Worm (Caenorhabditis elegans): ENCODE measurements around the gene rol-6.

The rol-6 gene

ce11 chrII:8744555-8745448 is 12.0 kb downstream of the rol-6 start:
- TF ChIP-seq unc-62 (GFP tag; optimal IDR thresholded peaks at IDR 0.05) (no peak), mdl-1 (tag; optimal IDR thresholded peaks at IDR 0.05) (peak; percentile 33 to 47), dmd-4 (tag; optimal IDR thresholded peaks at IDR 0.05) (no peak), lin-11 (tag; optimal IDR thresholded peaks at IDR 0.05) (no peak), unc-55 (GFP tag; optimal IDR thresholded peaks at IDR 0.05) (no peak), alr-1 (tag; optimal IDR thresholded peaks at IDR 0.05) (no peak), Y55F3AM.14 (GFP tag; optimal IDR thresholded peaks at IDR 0.05) (no peak), egl-27 (tag; optimal IDR thresholded peaks at IDR 0.05) (no peak), nhr-21 (tag; optimal IDR thresholded peaks at IDR 0.05) (peak; percentile 22), sma-3 (GFP tag; optimal IDR thresholded peaks at IDR 0.05) (no peak), mab-5 (tag; optimal IDR thresholded peaks at IDR 0.05) (no peak), elt-3 (tag; optimal IDR thresholded peaks at IDR 0.05) (no peak), mbf-1 (tag; optimal IDR thresholded peaks at IDR 0.05) (no peak), unc-39 (tag; optimal IDR thresholded peaks at IDR 0.05) (no peak), snpc-4 (tag; optimal IDR thresholded peaks at IDR 0.05) (no peak), crh-2 (tag; optimal IDR thresholded peaks at IDR 0.05) (peak; percentile 39), elt-1 (tag; optimal IDR thresholded peaks at IDR 0.05) (no peak), blmp-1 (tag; optimal IDR thresholded peaks at IDR 0.05; ENCODE audit: insufficient read depth) (no peak), ceh-16 (tag; optimal IDR thresholded peaks at IDR 0.05) (no peak), ceh-82 (tag; optimal IDR thresholded peaks at IDR 0.05) (no peak), nhr-25 (tag; optimal IDR thresholded peaks at IDR 0.05) (peak; percentile 2), ZK546.5 (tag; optimal IDR thresholded peaks at IDR 0.05) (no peak), F13H6.1 (tag; optimal IDR thresholded peaks at IDR 0.05) (peak; percentile 29), peb-1 (tag; optimal IDR thresholded peaks at IDR 0.05) (no peak), sem-4 (tag; optimal IDR thresholded peaks at IDR 0.05) (peak; percentile 36), aly-2 (tag; optimal IDR thresholded peaks at IDR 0.05) (no peak), nhr-129 (tag; optimal IDR thresholded peaks at IDR 0.05) (peak; percentile 72), lin-39 (tag; optimal IDR thresholded peaks at IDR 0.05) (no peak), nhr-77 (tag; optimal IDR thresholded peaks at IDR 0.05) (no peak), lsy-2 (tag; optimal IDR thresholded peaks at IDR 0.05) (peak in 1 of 2 experiments; percentile 23), ama-1 (optimal IDR thresholded peaks at IDR 0.05) (peak; percentile 91), ztf-4 (tag; optimal IDR thresholded peaks at IDR 0.05) (peak; percentile 35), R02D3.7 (tag; optimal IDR thresholded peaks at IDR 0.05) (no peak), ztf-1 (GFP tag; conservative IDR thresholded peaks at IDR 0.05) (no peak), ztf-11 (tag; optimal IDR thresholded peaks at IDR 0.05) (no peak), nhr-6 (tag; optimal IDR thresholded peaks at IDR 0.05) (no peak), sma-9 (GFP tag; optimal IDR thresholded peaks at IDR 0.05) (peak; percentile 75), sma-9 (tag; optimal IDR thresholded peaks at IDR 0.05) (no peak), nhr-12 (tag; optimal IDR thresholded peaks at IDR 0.05) (no peak), nhr-10 (tag; optimal IDR thresholded peaks at IDR 0.05) (no peak), lin-13 (GFP tag; optimal IDR thresholded peaks at IDR 0.05) (no peak), zag-1 (tag; optimal IDR thresholded peaks at IDR 0.05) (no peak), nhr-11 (tag; optimal IDR thresholded peaks at IDR 0.05) (no peak)

DNA sequence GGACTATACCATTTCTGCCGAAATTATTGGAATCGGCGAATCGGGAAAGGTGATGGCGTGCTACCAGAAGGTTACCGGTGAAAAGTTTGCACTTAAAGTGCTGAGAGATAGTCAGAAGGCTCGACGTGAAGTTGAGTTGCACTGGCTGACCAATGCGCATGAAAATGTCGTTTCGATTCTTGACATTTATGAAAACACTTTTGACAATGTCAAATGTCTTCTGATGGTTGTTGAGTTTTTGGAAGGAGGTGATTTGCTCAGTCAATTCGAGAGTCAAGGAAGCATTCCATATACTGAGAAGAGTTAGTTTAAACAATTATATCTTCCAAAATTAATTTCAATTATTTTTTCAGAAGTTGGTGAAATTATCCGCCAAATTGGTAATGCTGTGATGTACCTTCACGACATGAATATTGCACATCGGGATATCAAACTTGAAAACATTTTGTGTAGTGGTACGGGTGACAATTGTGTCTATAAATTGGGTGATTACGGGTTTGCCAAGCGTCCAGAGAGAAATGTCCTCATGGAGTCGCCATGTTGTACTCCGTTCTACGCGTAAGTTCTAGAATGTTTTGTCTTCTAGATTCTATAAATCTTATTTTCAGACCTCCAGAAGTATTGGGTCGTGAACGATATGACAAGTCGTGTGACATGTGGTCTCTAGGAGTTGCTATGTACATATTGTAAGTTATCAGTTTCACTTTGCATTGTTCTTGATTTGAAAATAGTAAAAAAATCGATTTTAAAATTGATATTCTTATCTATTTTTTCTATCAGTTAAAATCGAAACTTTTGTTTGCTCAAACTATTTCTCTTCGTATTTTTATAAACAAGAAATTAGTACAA is 12.8 kb downstream of the rol-6 start:
- TF ChIP-seq sem-4 (tag; optimal IDR thresholded peaks at IDR 0.05) (no peak), egl-27 (tag; optimal IDR thresholded peaks at IDR 0.05) (no peak), sma-3 (GFP tag; optimal IDR thresholded peaks at IDR 0.05) (no peak), mdl-1 (tag; optimal IDR thresholded peaks at IDR 0.05) (no peak), ama-1 (optimal IDR thresholded peaks at IDR 0.05) (peak; percentile 4), ceh-16 (tag; optimal IDR thresholded peaks at IDR 0.05) (no peak), fos-1 (tag; optimal IDR thresholded peaks at IDR 0.05) (no peak), mab-5 (tag; optimal IDR thresholded peaks at IDR 0.05) (no peak), nhr-23 (tag; optimal IDR thresholded peaks at IDR 0.05) (no peak), lsy-2 (tag; optimal IDR thresholded peaks at IDR 0.05) (peak in 1 of 2 experiments; percentile 20), ztf-11 (tag; optimal IDR thresholded peaks at IDR 0.05) (no peak), lin-13 (GFP tag; optimal IDR thresholded peaks at IDR 0.05) (peak; percentile 37), unc-39 (tag; optimal IDR thresholded peaks at IDR 0.05) (no peak)

Measured in whole organism, L2 larva.